Comparison of ENCODE assay signal across 2 worm cellular contexts in the genomic region with DNA sequence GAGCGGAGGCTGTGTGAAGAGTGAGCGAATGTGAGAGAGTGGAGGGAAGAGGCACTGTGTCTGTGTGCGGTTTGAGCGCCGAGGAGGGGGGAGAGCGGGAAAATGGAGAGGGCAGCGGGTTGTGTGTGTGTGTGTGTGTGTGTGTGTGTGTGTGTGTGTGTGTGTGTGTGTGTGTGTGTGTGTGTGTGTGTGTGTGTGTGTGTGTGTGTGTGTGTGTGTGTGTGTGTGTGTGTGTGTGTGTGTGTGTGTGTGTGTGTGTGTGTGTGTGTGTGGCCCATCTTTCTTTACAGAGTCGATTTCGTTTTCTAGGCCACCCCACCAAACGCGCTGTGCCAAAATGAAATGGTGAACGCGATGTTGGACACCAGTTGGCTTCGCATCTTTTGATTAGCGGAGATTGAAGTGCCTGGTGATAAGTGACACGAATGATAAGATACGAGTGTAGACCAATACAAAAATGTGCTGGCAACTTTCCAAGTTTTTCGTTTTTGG.
TF ChIP-seq lines count a peak whose summit lies in the region.

No protein-coding gene starts in this region.

TF ChIP-seq in whole organism, L4 larva, 104 proteins besides CTCF, POLR2A, EP300 and RAD21 (continued from another document):
- TF ChIP-seq mdt-29 (GFP tag; IDR thresholded peaks at IDR 0.05; lab: Robert Waterston, UW) (peak; percentile 55; the same call in 1 of the 2 replicates), F44E2.7 (GFP tag; IDR thresholded peaks at IDR 0.05; lab: Robert Waterston, UW) (0 out of 2 replicates have a peak, but pooled peaks have one; percentile 3), hif-1 (tag; optimal IDR thresholded peaks at IDR 0.05; lab: Kevin White, UChicago) (peak in 1 of 2 experiments; percentile 80), spr-1 (tag; optimal IDR thresholded peaks at IDR 0.05; lab: Kevin White, UChicago) (peak; percentile 24), spr-3 (GFP tag; optimal IDR thresholded peaks at IDR 0.05; lab: Kevin White, UChicago) (peak; percentile 88), nhr-41 (GFP tag; IDR thresholded peaks at IDR 0.05; lab: Robert Waterston, UW) (peak; percentile 51), dve-1 (tag; optimal IDR thresholded peaks at IDR 0.05; lab: Kevin White, UChicago; ENCODE audit: insufficient read depth) (peak; percentile 89), php-3 (GFP tag; IDR thresholded peaks at IDR 0.05; lab: Robert Waterston, UW) (peak; percentile 76; the same call in 1 of the 2 replicates), arid-1 (GFP tag; conservative IDR thresholded peaks at IDR 0.05; lab: Robert Waterston, UW) (peak; percentile 84), gei-8 (GFP tag; optimal IDR thresholded peaks at IDR 0.05; lab: Kevin White, UChicago) (peak; percentile 93), ceh-20 (GFP tag; IDR thresholded peaks at IDR 0.05; lab: Robert Waterston, UW) (peak; percentile 95), vab-7 (GFP tag; IDR thresholded peaks at IDR 0.05; lab: Robert Waterston, UW) (peak; percentile 66), daf-16 (GFP tag; optimal IDR thresholded peaks at IDR 0.05; lab: Kevin White, UChicago) (peak in 1 of 2 experiments; percentile 92), daf-16 (tag; optimal IDR thresholded peaks at IDR 0.05; lab: Kevin White, UChicago) (peak; percentile 22), mxl-3 (GFP tag; optimal IDR thresholded peaks at IDR 0.05; lab: Kevin White, UChicago) (peak; percentile 93), mep-1 (tag; optimal IDR thresholded peaks at IDR 0.05; lab: Kevin White, UChicago) (peak; percentile 81), mes-2 (tag; optimal IDR thresholded peaks at IDR 0.05; lab: Kevin White, UChicago; ENCODE audit: poor library complexity, severe bottlenecking) (peak; percentile 55), T26A8.4 (GFP tag; IDR thresholded peaks at IDR 0.05; lab: Robert Waterston, UW) (peak; percentile 93), Y48G9A.11 (GFP tag; IDR thresholded peaks at IDR 0.05; lab: Robert Waterston, UW) (0 out of 2 replicates have a peak, but pooled peaks have one; percentile 14), lsy-2 (tag; optimal IDR thresholded peaks at IDR 0.05; lab: Kevin White, UChicago) (peak in 1 of 2 experiments; percentile 35), aha-1 (tag; lab: Kevin White, UChicago) (peak; percentile 97), hlh-11 (tag; optimal IDR thresholded peaks at IDR 0.05; lab: Kevin White, UChicago) (peak; percentile 98), saeg-2 (GFP tag; IDR thresholded peaks at IDR 0.05; lab: Robert Waterston, UW) (peak; percentile 92), zfp-2 (tag; optimal IDR thresholded peaks at IDR 0.05; lab: Kevin White, UChicago) (peak; percentile 22), ctbp-1 (GFP tag; IDR thresholded peaks at IDR 0.05; lab: Robert Waterston, UW) (peak; percentile 96), nhr-48 (tag; optimal IDR thresholded peaks at IDR 0.05; lab: Kevin White, UChicago) (peak; percentile 56), sdz-12 (GFP tag; optimal IDR thresholded peaks at IDR 0.05; lab: Kevin White, UChicago) (peak; percentile 85), mdl-1 (tag; optimal IDR thresholded peaks at IDR 0.05; lab: Kevin White, UChicago) (peak in 1 of 2 experiments; percentile 11), nhr-28 (tag; optimal IDR thresholded peaks at IDR 0.05; lab: Kevin White, UChicago) (peak; percentile 57), Y5F2A.4 (GFP tag; optimal IDR thresholded peaks at IDR 0.05; lab: Kevin White, UChicago) (peak; percentile 81), lin-29 (GFP tag; IDR thresholded peaks at IDR 0.05; lab: Robert Waterston, UW) (peak; percentile 84), dmd-6 (GFP tag; IDR thresholded peaks at IDR 0.05; lab: Robert Waterston, UW) (peak; percentile 88), lim-7 (GFP tag; IDR thresholded peaks at IDR 0.05; lab: Robert Waterston, UW) (0 out of 2 replicates have a peak, but pooled peaks have one; percentile 16), nhr-102 (tag; optimal IDR thresholded peaks at IDR 0.05; lab: Kevin White, UChicago) (peak; percentile 79), hlh-30 (tag; optimal IDR thresholded peaks at IDR 0.05; lab: Kevin White, UChicago; ENCODE audit: insufficient read depth) (peak; percentile 56), nhr-6 (tag; optimal IDR thresholded peaks at IDR 0.05; lab: Kevin White, UChicago) (peak; percentile 56)

TF ChIP-seq in whole organism, late embryonic, 69 proteins besides CTCF, POLR2A, EP300 and RAD21 (continued from another document):
- TF ChIP-seq unc-55 (GFP tag; optimal IDR thresholded peaks at IDR 0.05; lab: Kevin White, UChicago) = peak; percentile 41
- peak; percentile 54 for TF ChIP-seq ref-2 (tag; optimal IDR thresholded peaks at IDR 0.05; lab: Kevin White, UChicago)
- TF ChIP-seq unc-42 (tag; optimal IDR thresholded peaks at IDR 0.05; lab: Kevin White, UChicago) = peak; percentile 72
- TF ChIP-seq ceh-45 (GFP tag; IDR thresholded peaks at IDR 0.05; lab: Robert Waterston, UW) = 0 out of 2 replicates have a peak, but pooled peaks have one; percentile 41
- TF ChIP-seq che-1 (tag; optimal IDR thresholded peaks at IDR 0.05; lab: Kevin White, UChicago) = peak; percentile 61
- TF ChIP-seq ceh-6 (GFP tag; optimal IDR thresholded peaks at IDR 0.05; lab: Kevin White, UChicago) = peak; percentile 80
- peak; percentile 13 for TF ChIP-seq ahr-1 (tag; optimal IDR thresholded peaks at IDR 0.05; lab: Kevin White, UChicago)
- peak; percentile 51 for TF ChIP-seq lin-11 (tag; optimal IDR thresholded peaks at IDR 0.05; lab: Kevin White, UChicago)
- peak; percentile 57 for TF ChIP-seq ztf-16 (tag; optimal IDR thresholded peaks at IDR 0.05; lab: Kevin White, UChicago)
